Worm (Caenorhabditis elegans): Measurements from ENCODE around the gene pqn-80.

pqn-80 gene

ce11 chrIII:12583466-12583865 lies 42.9 kb upstream of the pqn-80 start (continued):
- TF ChIP-seq ceh-58 (GFP tag; IDR thresholded peaks at IDR 0.05) (no peak), sdz-38 (tag; optimal IDR thresholded peaks at IDR 0.05) (no peak), madf-3 (GFP tag; IDR thresholded peaks at IDR 0.05) (0 out of 2 replicates have a peak, but pooled peaks have one; percentile 68), pha-4 (tag; optimal IDR thresholded peaks at IDR 0.05) (peak; percentile 40), let-607 (tag; optimal IDR thresholded peaks at IDR 0.05) (peak in 1 of 2 experiments; percentile 42), lin-35 (GFP tag; optimal IDR thresholded peaks at IDR 0.05) (peak in 1 of 3 experiments; percentile 85), hrde-1 (tag; optimal IDR thresholded peaks at IDR 0.05; ENCODE audit: borderline replicate concordance) (no peak), ekl-4 (GFP tag; IDR thresholded peaks at IDR 0.05) (peak; percentile 84), gei-17 (GFP tag; optimal IDR thresholded peaks at IDR 0.05) (no peak), ceh-40 (GFP tag; IDR thresholded peaks at IDR 0.05) (no peak), F22D6.2 (tag; optimal IDR thresholded peaks at IDR 0.05) (peak; percentile 56), fkh-3 (tag; optimal IDR thresholded peaks at IDR 0.05) (no peak), somi-1 (GFP tag; optimal IDR thresholded peaks at IDR 0.05) (peak; percentile 92), dpff-1 (tag; optimal IDR thresholded peaks at IDR 0.05) (no peak), nhr-80 (tag; optimal IDR thresholded peaks at IDR 0.05) (peak; percentile 42), B0261.1 (tag; optimal IDR thresholded peaks at IDR 0.05) (no peak), lsy-27 (tag; optimal IDR thresholded peaks at IDR 0.05; ENCODE audit: borderline replicate concordance, insufficient read depth) (no peak), F52B5.7 (tag; optimal IDR thresholded peaks at IDR 0.05) (no peak), die-1 (tag; optimal IDR thresholded peaks at IDR 0.05) (peak; percentile 49), let-526 (GFP tag; IDR thresholded peaks at IDR 0.05) (no peak), F37B4.10 (GFP tag; IDR thresholded peaks at IDR 0.05) (no peak), dpl-1 (GFP tag; optimal IDR thresholded peaks at IDR 0.05) (no peak), egl-18 (GFP tag; IDR thresholded peaks at IDR 0.05) (0 out of 2 replicates have a peak, but pooled peaks have one; percentile 45), ztf-25 (GFP tag; IDR thresholded peaks at IDR 0.05) (no peak), B0336.3 (GFP tag; IDR thresholded peaks at IDR 0.05) (no peak; the same call in none of the 2 replicates), tbp1 (GFP tag; optimal IDR thresholded peaks at IDR 0.05) (peak; percentile 64), snpc-1.3 (tag; optimal IDR thresholded peaks at IDR 0.05; ENCODE audit: insufficient read depth) (no peak), egl-44 (GFP tag; IDR thresholded peaks at IDR 0.05) (0 out of 2 replicates have a peak, but pooled peaks have one; percentile 25), ceh-91 (GFP tag; IDR thresholded peaks at IDR 0.05) (no peak), ztf-3 (GFP tag; optimal IDR thresholded peaks at IDR 0.05) (no peak), Y95B8A.8 (GFP tag; IDR thresholded peaks at IDR 0.05) (no peak), nfya-1 (tag; optimal IDR thresholded peaks at IDR 0.05; ENCODE audit: borderline replicate concordance, insufficient read depth) (no peak), F33H1.4 (GFP tag; IDR thresholded peaks at IDR 0.05) (no peak), ceh-79 (tag; optimal IDR thresholded peaks at IDR 0.05) (no peak), F23B12.7 (tag; optimal IDR thresholded peaks at IDR 0.05; ENCODE audit: insufficient read depth) (no peak), cebp-1 (GFP tag; IDR thresholded peaks at IDR 0.05) (no peak), cebp-1 (tag; optimal IDR thresholded peaks at IDR 0.05) (peak; percentile 82), aptf-2 (GFP tag; conservative IDR thresholded peaks at IDR 0.05) (0 out of 2 replicates have a peak, but pooled peaks have one; percentile 49), bed-2 (GFP tag; IDR thresholded peaks at IDR 0.05) (no peak), hsf-1 (GFP tag; IDR thresholded peaks at IDR 0.05) (no peak), atf-7 (tag; optimal IDR thresholded peaks at IDR 0.05) (no peak), aptf-3 (GFP tag; IDR thresholded peaks at IDR 0.05) (no peak), ztf-22 (GFP tag; optimal IDR thresholded peaks at IDR 0.05) (peak; percentile 46), zim-3 (tag; optimal IDR thresholded peaks at IDR 0.05) (no peak), nhr-120 (GFP tag; IDR thresholded peaks at IDR 0.05) (no peak), lin-40 (tag; optimal IDR thresholded peaks at IDR 0.05) (peak; percentile 90), madf-10 (tag; optimal IDR thresholded peaks at IDR 0.05) (peak; percentile 61), Y53F4B.3 (GFP tag; IDR thresholded peaks at IDR 0.05) (no peak)

Measured in whole organism, young adult.